Worm (Caenorhabditis elegans) whole organism, mixed stage, embryonic: ENCODE measurements around the gene Y62H9A.14.

Experiments used
- bed-3 ChIP-seq: fragments of 200-800 bp; sonication (Bioruptor generic); optimal IDR thresholded peaks from 3 replicates; lab custom pipeline; 2018; ENCODE audit warnings: mild to moderate bottlenecking, missing genetic modification characterization, moderate library complexity, missing compliant biosample characterization
- blmp-1 ChIP-seq: fragments of 150-350 bp; optimal IDR thresholded peaks from 2 replicates; lab custom pipeline; 2014; ENCODE audit warnings: missing biosample characterization, missing genetic modification characterization
- ceh-39 ChIP-seq: fragments of 150-350 bp; optimal IDR thresholded peaks from 2 replicates; lab custom pipeline; 2014; ENCODE audit warnings: missing biosample characterization, missing genetic modification characterization
- ceh-43 ChIP-seq: fragments of 200-800 bp; sonication (Bioruptor generic); optimal IDR thresholded peaks from 2 replicates; lab custom pipeline; 2018; ENCODE audit warnings: mild to moderate bottlenecking, missing genetic modification characterization, moderate library complexity, missing compliant biosample characterization
- ceh-83 ChIP-seq: fragments of 200-800 bp; sonication (Bioruptor generic); optimal IDR thresholded peaks from 2 replicates; lab custom pipeline; 2018; ENCODE audit warnings: mild to moderate bottlenecking, missing genetic modification characterization, missing compliant biosample characterization
- ces-1 ChIP-seq: fragments of 150-350 bp; optimal IDR thresholded peaks from 2 replicates; lab custom pipeline; 2014; ENCODE audit warnings: missing biosample characterization, missing genetic modification reagents, missing genetic modification characterization
- cnd-1 ChIP-seq: fragments of 200-800 bp; sonication (Bioruptor generic); optimal IDR thresholded peaks from 2 replicates; lab custom pipeline; 2018; ENCODE audit warnings: mild to moderate bottlenecking, missing genetic modification characterization, missing compliant biosample characterization
- drap-1 ChIP-seq: fragments of 200-800 bp; sonication (Bioruptor generic); optimal IDR thresholded peaks from 3 replicates; lab custom pipeline; 2018; ENCODE audit warnings: mild to moderate bottlenecking, missing genetic modification characterization, missing compliant biosample characterization
- elt-1 ChIP-seq: sonication (generic microtip); optimal IDR thresholded peaks from 2 replicates; lab custom pipeline; 2017; ENCODE audit warnings: missing genetic modification characterization, mild to moderate bottlenecking, missing compliant biosample characterization, antibody characterized with exemption, moderate library complexity, borderline replicate concordance; ENCODE audit not compliant: insufficient read depth
- elt-3 ChIP-seq: fragments of 150-350 bp; optimal IDR thresholded peaks from 2 replicates; lab custom pipeline; 2014; ENCODE audit warnings: missing biosample characterization, missing genetic modification characterization
- flh-1 ChIP-seq: fragments of 200-800 bp; sonication (Bioruptor generic); optimal IDR thresholded peaks from 2 replicates; lab custom pipeline; 2018; ENCODE audit warnings: mild to moderate bottlenecking, missing genetic modification characterization, moderate library complexity, missing compliant biosample characterization
- ham-2 ChIP-seq: fragments of 200-800 bp; sonication (Bioruptor generic); optimal IDR thresholded peaks from 2 replicates; lab custom pipeline; 2018; ENCODE audit warnings: mild to moderate bottlenecking, missing genetic modification characterization, missing compliant biosample characterization
- hlh-1 ChIP-seq: fragments of 150-350 bp; optimal IDR thresholded peaks from 2 replicates; lab custom pipeline; 2014; ENCODE audit warnings: missing biosample characterization, missing genetic modification reagents, missing genetic modification characterization
- lin-13 ChIP-seq: fragments of 150-350 bp; optimal IDR thresholded peaks from 2 replicates; lab custom pipeline; 2014; ENCODE audit warnings: missing biosample characterization, missing genetic modification characterization
- lin-32 ChIP-seq: fragments of 200-800 bp; sonication (Bioruptor generic); optimal IDR thresholded peaks from 2 replicates; lab custom pipeline; 2018; ENCODE audit warnings: mild to moderate bottlenecking, missing genetic modification characterization, missing compliant biosample characterization
- mab-5 ChIP-seq: fragments of 150-350 bp; optimal IDR thresholded peaks from 2 replicates; lab custom pipeline; 2014; ENCODE audit warnings: missing biosample characterization, missing genetic modification characterization
- mep-1 ChIP-seq: fragments of 150-350 bp; optimal IDR thresholded peaks from 2 replicates; lab custom pipeline; 2017; ENCODE audit warnings: missing biosample characterization, missing genetic modification reagents, missing genetic modification characterization, inconsistent platforms
- mls-2 ChIP-seq: sonication (generic microtip); optimal IDR thresholded peaks from 2 replicates; lab custom pipeline; 2016; ENCODE audit warnings: mild to moderate bottlenecking, missing genetic modification characterization, moderate library complexity, missing compliant biosample characterization
- nhr-12 ChIP-seq: fragments of 150-350 bp; optimal IDR thresholded peaks from 2 replicates; lab custom pipeline; 2014; ENCODE audit warnings: missing biosample characterization, missing genetic modification characterization
- nhr-2 ChIP-seq: fragments of 150-350 bp; optimal IDR thresholded peaks from 2 replicates; lab custom pipeline; 2014; ENCODE audit warnings: missing biosample characterization, missing genetic modification characterization
- nhr-28 ChIP-seq: fragments of 150-350 bp; optimal IDR thresholded peaks from 2 replicates; lab custom pipeline; 2014; ENCODE audit warnings: missing biosample characterization, missing genetic modification characterization
- nhr-76 ChIP-seq: sonication (generic microtip); optimal IDR thresholded peaks from 2 replicates; lab custom pipeline; 2017; ENCODE audit warnings: missing biosample characterization, missing genetic modification characterization
- pha-4 ChIP-seq: fragments of 150-350 bp; optimal IDR thresholded peaks from 2 replicates; lab custom pipeline; 2018; ENCODE audit warnings: missing biosample characterization, missing genetic modification reagents, missing genetic modification characterization
- sem-2 ChIP-seq: fragments of 200-800 bp; sonication (Bioruptor generic); optimal IDR thresholded peaks from 2 replicates; lab custom pipeline; 2018; ENCODE audit warnings: mild to moderate bottlenecking, missing genetic modification characterization, missing compliant biosample characterization
- snpc-4 ChIP-seq: fragments of 150-350 bp; optimal IDR thresholded peaks from 2 replicates; lab custom pipeline; 2014; ENCODE audit warnings: missing biosample characterization, missing genetic modification characterization
- sptf-1 ChIP-seq: sonication (generic microtip); optimal IDR thresholded peaks from 2 replicates; lab custom pipeline; 2017; ENCODE audit warnings: mild to moderate bottlenecking, missing genetic modification characterization, moderate library complexity, missing compliant biosample characterization
- tbx-8 ChIP-seq: fragments of 200-800 bp; sonication (Bioruptor generic); optimal IDR thresholded peaks from 2 replicates; lab custom pipeline; 2018; ENCODE audit warnings: mild to moderate bottlenecking, missing genetic modification characterization, moderate library complexity, missing compliant biosample characterization
- unc-39 ChIP-seq: fragments of 150-350 bp; optimal IDR thresholded peaks from 2 replicates; lab custom pipeline; 2014; ENCODE audit warnings: missing biosample characterization, missing genetic modification characterization
- unc-62 ChIP-seq: fragments of 150-350 bp; optimal IDR thresholded peaks from 2 replicates; lab custom pipeline; 2014; ENCODE audit warnings: missing biosample characterization, missing genetic modification reagents, missing genetic modification characterization
- zip-8 ChIP-seq: fragments of 150-350 bp; optimal IDR thresholded peaks from 2 replicates; lab custom pipeline; 2014; ENCODE audit warnings: missing biosample characterization, missing genetic modification characterization
- ztf-11 ChIP-seq: fragments of 150-350 bp; optimal IDR thresholded peaks from 2 replicates; lab custom pipeline; 2014; ENCODE audit warnings: missing biosample characterization, missing genetic modification characterization

Y62H9A.14 gene

ce11 chrX:11938826-11939225 lies 17.8 kb downstream of the Y62H9A.14 start, which contains the start of gene F55G7.5:
Gene F55G7.5, minus strand, starts transcription at chrX:11938926.
- TF ChIP-seq lin-32 (no peak), nhr-76 (tag; lab: Kevin White, UChicago) (no peak), mep-1 (tag; lab: Kevin White, UChicago) (no peak), nhr-28 (tag; lab: Kevin White, UChicago) (no peak), unc-62 (GFP tag; lab: Kevin White, UChicago) (no peak), snpc-4 (tag; lab: Kevin White, UChicago) (no peak), nhr-2 (tag; lab: Kevin White, UChicago) (no peak), sptf-1 (tag; lab: Kevin White, UChicago) (no peak), lin-13 (tag; lab: Kevin White, UChicago) (no peak), tbx-8 (no peak), ham-2 (GFP tag; lab: Kevin White, UChicago) (no peak), sem-2 (GFP tag; lab: Kevin White, UChicago) (no peak), mls-2 (tag; lab: Kevin White, UChicago) (no peak), ceh-43 (GFP tag; lab: Kevin White, UChicago) (no peak), zip-8 (tag; lab: Kevin White, UChicago) (no peak)
- TF ChIP-seq, all 35 proteins: peak for 0

ce11 chrX:11941951-11942350 lies 20.9 kb downstream of the Y62H9A.14 start, which contains the start of gene F55G7.3:
Gene F55G7.3, minus strand, starts transcription at chrX:11942051.
- no peak for TF ChIP-seq elt-3 (tag; lab: Kevin White, UChicago)
- no peak for TF ChIP-seq flh-1 (GFP tag; lab: Kevin White, UChicago)
- no peak for TF ChIP-seq ham-2 (GFP tag; lab: Kevin White, UChicago)
- no peak for TF ChIP-seq lin-32
- TF ChIP-seq unc-62 (GFP tag; lab: Kevin White, UChicago), result no peak
- TF ChIP-seq nhr-12 (tag; lab: Kevin White, UChicago), result no peak
- no peak for TF ChIP-seq mls-2 (tag; lab: Kevin White, UChicago)
- no peak for TF ChIP-seq ces-1
- TF ChIP-seq ceh-39 (tag; lab: Kevin White, UChicago), result no peak
- TF ChIP-seq mab-5 (tag; lab: Kevin White, UChicago), result no peak
- no peak for TF ChIP-seq snpc-4 (tag; lab: Kevin White, UChicago)
- TF ChIP-seq tbx-8, result no peak
- TF ChIP-seq blmp-1 (tag; lab: Kevin White, UChicago), result no peak
- TF ChIP-seq zip-8 (tag; lab: Kevin White, UChicago), result no peak
- no peak for TF ChIP-seq hlh-1
- no peak for TF ChIP-seq drap-1 (GFP tag; lab: Kevin White, UChicago)

ce11 chrX:11946788-11947463 lies 25.9 kb downstream of the Y62H9A.14 start, which contains the start of gene nfya-1:
Gene nfya-1, minus strand, starts transcription at chrX:11946838.
- peak; percentile 44 for TF ChIP-seq ces-1
- peak; percentile 38 for TF ChIP-seq mep-1 (tag; lab: Kevin White, UChicago)
- TF ChIP-seq ceh-39 (tag; lab: Kevin White, UChicago), result peak; percentile 59
- TF ChIP-seq lin-13 (tag; lab: Kevin White, UChicago), result peak; percentile 32
- peak; percentile 62 for TF ChIP-seq hlh-1
- no peak for TF ChIP-seq sptf-1 (tag; lab: Kevin White, UChicago)
- TF ChIP-seq nhr-76 (tag; lab: Kevin White, UChicago), result no peak
- TF ChIP-seq ceh-83 (GFP tag; lab: Kevin White, UChicago), result no peak
- TF ChIP-seq tbx-8, result no peak
- TF ChIP-seq ztf-11 (tag; lab: Kevin White, UChicago), result no peak
- no peak for TF ChIP-seq drap-1 (GFP tag; lab: Kevin White, UChicago)
- peak; percentile 28 for TF ChIP-seq pha-4 (tag; lab: Kevin White, UChicago)
- TF ChIP-seq unc-62 (GFP tag; lab: Kevin White, UChicago), result no peak
- TF ChIP-seq unc-39, result no peak
- no peak for TF ChIP-seq elt-1 (tag; lab: Kevin White, UChicago)
- no peak for TF ChIP-seq bed-3 (GFP tag; lab: Kevin White, UChicago)
- no peak for TF ChIP-seq blmp-1 (tag; lab: Kevin White, UChicago)
- TF ChIP-seq, all 35 proteins: peak for 6

ce11 chrX:11948184-11948894 lies 27.3 kb downstream of the Y62H9A.14 start, which contains the start of gene lsd-1:
Gene lsd-1, plus strand, starts transcription at chrX:11948844.
- no peak for TF ChIP-seq nhr-28 (tag; lab: Kevin White, UChicago)
- peak; percentile 29 for TF ChIP-seq mep-1 (tag; lab: Kevin White, UChicago)
- TF ChIP-seq ceh-39 (tag; lab: Kevin White, UChicago), result peak; percentile 32
- no peak for TF ChIP-seq flh-1 (GFP tag; lab: Kevin White, UChicago)
- TF ChIP-seq drap-1 (GFP tag; lab: Kevin White, UChicago), result no peak
- TF ChIP-seq lin-13 (tag; lab: Kevin White, UChicago), result peak; percentile 3
- peak; percentile 1 for TF ChIP-seq pha-4 (tag; lab: Kevin White, UChicago)
- no peak for TF ChIP-seq nhr-12 (tag; lab: Kevin White, UChicago)
- TF ChIP-seq lin-32, result peak; percentile 52
- TF ChIP-seq cnd-1 (tag; lab: Kevin White, UChicago), result peak; percentile 85
- no peak for TF ChIP-seq unc-39
